Fruit fly (Drosophila melanogaster): Measurements from ENCODE around the gene CG33307.

DNA sequence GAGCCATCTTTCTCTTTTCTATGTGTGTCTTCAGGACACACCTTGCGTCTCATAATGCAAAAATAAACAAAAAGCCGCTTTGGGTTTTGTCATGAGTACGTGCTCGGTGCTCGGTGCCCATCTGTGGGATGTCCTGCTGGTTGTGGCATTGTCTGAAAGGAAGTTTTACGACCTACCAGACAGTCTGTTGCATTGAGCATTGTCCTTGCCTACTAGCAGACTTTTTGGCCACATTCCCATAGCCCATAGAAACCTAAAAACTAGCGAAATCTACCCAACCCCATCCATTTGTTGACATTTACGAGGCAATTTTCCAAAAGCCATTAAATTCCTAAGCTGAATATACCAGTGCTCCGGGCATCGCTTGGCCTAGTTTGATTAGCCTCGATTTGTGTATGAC, 9.8 kb upstream of the CG33307 start:
- TF ChIP-seq psq (optimal IDR thresholded peaks at IDR 0.05) (no peak), ttk (optimal IDR thresholded peaks at IDR 0.05) (no peak), insv (optimal IDR thresholded peaks at IDR 0.05) (no peak), Myc (optimal IDR thresholded peaks at IDR 0.05) (no peak)
